Fruit fly (Drosophila melanogaster) Kc167 (cell line): ENCODE measurements around the gene CG6865.

Source experiments
- Sin3A ChIP-seq: fragments of >200 bp; optimal IDR thresholded peaks from 2 replicates; lab custom pipeline; 2018; ENCODE audit warnings: missing external identifiers
- h ChIP-seq: fragments of >200 bp; optimal IDR thresholded peaks from 3 replicates; lab custom pipeline; 2018; ENCODE audit warnings: missing external identifiers
- insv ChIP-seq: fragments of >200 bp; optimal IDR thresholded peaks from 3 replicates; lab custom pipeline; 2018; ENCODE audit warnings: missing external identifiers
- psq ChIP-seq: fragments of >200 bp; optimal IDR thresholded peaks from 2 replicates; lab custom pipeline; 2017; ENCODE audit warnings: missing external identifiers
- ttk ChIP-seq: sonication (Bioruptor generic); optimal IDR thresholded peaks from 2 replicates; lab custom pipeline; 2017; ENCODE audit warnings: missing external identifiers

DNA sequence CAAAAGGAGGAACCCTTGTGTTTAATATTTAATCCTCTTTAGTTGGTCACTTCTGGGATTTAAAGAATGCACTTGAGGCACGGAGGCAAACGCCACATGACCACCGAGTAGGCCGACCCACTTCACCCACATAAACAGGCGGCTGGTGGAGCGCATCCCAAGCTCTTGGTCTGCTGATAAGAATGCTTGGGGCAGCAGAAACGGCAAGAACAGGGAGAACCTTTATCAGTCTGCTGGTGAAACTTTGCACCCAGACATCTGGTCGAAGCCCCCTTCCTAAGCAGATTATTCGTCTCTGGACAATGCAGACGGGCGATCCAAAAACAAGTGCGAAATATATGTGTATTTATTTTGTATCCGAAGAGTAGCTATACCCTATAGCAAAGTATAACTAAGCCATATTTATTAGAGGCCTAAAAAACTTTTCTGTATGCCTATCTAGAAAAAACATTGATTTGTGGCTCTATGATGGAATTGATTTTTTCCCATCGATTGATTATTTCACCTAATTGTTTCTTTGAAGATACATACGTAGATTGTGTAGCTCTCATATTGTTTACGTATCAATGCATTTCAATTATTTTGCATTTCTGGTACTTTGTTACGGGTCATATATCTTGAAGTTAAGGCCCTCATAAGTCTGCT is 25.9 kb downstream of the CG6865 start:
- TF ChIP-seq Sin3A (lab: Kevin White, UChicago) (no peak), ttk (lab: Kevin White, UChicago) (no peak), psq (lab: Kevin White, UChicago) (no peak), insv (no peak), h (lab: Kevin White, UChicago) (no peak)
